Fruit fly (Drosophila melanogaster) whole organism, wandering third instar larva: ENCODE results near the gene sstn.

Experiments used
- CG9705 ChIP-seq: fragments of 200-800 bp; sonication (Bioruptor generic); optimal IDR thresholded peaks from 2 replicates; lab custom pipeline; 2018; ENCODE audit warnings: missing biosample characterization, mild to moderate bottlenecking, missing genetic modification characterization
- CrebA ChIP-seq: fragments of 200-800 bp; sonication (Bioruptor generic); optimal IDR thresholded peaks from 2 replicates; lab custom pipeline; 2016; ENCODE audit warnings: missing biosample characterization, mild to moderate bottlenecking, missing genetic modification characterization, borderline replicate concordance
- Dfd ChIP-seq: fragments of >200 bp; optimal IDR thresholded peaks from 2 replicates; lab custom pipeline; 2017; ENCODE audit warnings: missing biosample characterization, missing genetic modification characterization
- Dif ChIP-seq: fragments of 200-275, 200-300 bp; sonication (Bioruptor generic); optimal IDR thresholded peaks from 2 replicates; lab custom pipeline; 2018; ENCODE audit warnings: missing biosample characterization, missing genetic modification characterization; ENCODE audit not compliant: partially characterized antibody
- GATAd ChIP-seq: sonication (Bioruptor generic); optimal IDR thresholded peaks from 2 replicates; lab custom pipeline; 2016; ENCODE audit warnings: missing biosample characterization, missing genetic modification characterization
- HLH106 ChIP-seq: fragments of 200-800 bp; optimal IDR thresholded peaks from 3 replicates; lab custom pipeline; 2019; ENCODE audit warnings: missing biosample characterization, mild to moderate bottlenecking, missing genetic modification characterization, moderate library complexity
- Hnf4 ChIP-seq: fragments of 200-800 bp; sonication (Bioruptor generic); optimal IDR thresholded peaks from 2 replicates; lab custom pipeline; 2016; ENCODE audit warnings: missing biosample characterization, mild to moderate bottlenecking, missing genetic modification characterization
- Hr78 ChIP-seq: fragments of >200 bp; optimal IDR thresholded peaks from 2 replicates; lab custom pipeline; 2017; ENCODE audit warnings: missing biosample characterization, missing genetic modification characterization
- Hr83 ChIP-seq: fragments of 200-300 bp; sonication (Bioruptor generic); optimal IDR thresholded peaks from 2 replicates; lab custom pipeline; 2016; ENCODE audit warnings: missing biosample characterization, mild to moderate bottlenecking, missing genetic modification characterization, moderate library complexity; ENCODE audit not compliant: poor library complexity, severe bottlenecking
- Jra ChIP-seq: sonication (Bioruptor generic); optimal IDR thresholded peaks from 2 replicates; lab custom pipeline; 2016; ENCODE audit warnings: missing biosample characterization, missing genetic modification characterization
- Mio ChIP-seq: sonication (Bioruptor generic); optimal IDR thresholded peaks from 2 replicates; lab custom pipeline; 2016; ENCODE audit warnings: missing biosample characterization, missing genetic modification characterization
- Myc ChIP-seq: fragments of >200 bp; optimal IDR thresholded peaks from 2 replicates; lab custom pipeline; 2017
- N ChIP-seq: fragments of >200 bp; optimal IDR thresholded peaks from 2 replicates; lab custom pipeline; 2018; ENCODE audit warnings: missing biosample characterization, missing external identifiers, missing genetic modification characterization
- OdsH ChIP-seq: fragments of 200-800 bp; sonication (Bioruptor generic); optimal IDR thresholded peaks from 2 replicates; lab custom pipeline; 2016; ENCODE audit warnings: missing biosample characterization, mild to moderate bottlenecking, missing genetic modification characterization
- Rel ChIP-seq, 2 experiments: fragments of 200-800 bp; sonication (Bioruptor generic) in 1 of 2; optimal IDR thresholded peaks; 2 replicates in 1 of 2; 3 replicates in 1 of 2; lab custom pipeline; 2016 to 2019; ENCODE audit warnings: mild to moderate bottlenecking in 2 of 2, missing biosample characterization in 2 of 2, missing genetic modification characterization in 2 of 2, moderate library complexity in 1 of 2
- Sp1 ChIP-seq: fragments of 200-800 bp; sonication (Bioruptor generic); optimal IDR thresholded peaks from 3 replicates; lab custom pipeline; 2019; ENCODE audit warnings: missing biosample characterization, mild to moderate bottlenecking, missing genetic modification characterization, moderate library complexity
- Vsx2 ChIP-seq: fragments of 200-300, 225-300 bp; sonication (Bioruptor generic); optimal IDR thresholded peaks from 2 replicates; lab custom pipeline; 2018; ENCODE audit warnings: missing biosample characterization, missing genetic modification characterization; ENCODE audit not compliant: partially characterized antibody
- br ChIP-seq: fragments of 200-800 bp; sonication (Bioruptor generic); optimal IDR thresholded peaks from 2 replicates; lab custom pipeline; 2016; ENCODE audit warnings: missing biosample characterization, missing genetic modification characterization
- dmrt93B ChIP-seq: fragments of 200-800 bp; sonication (Bioruptor generic); optimal IDR thresholded peaks from 2 replicates; lab custom pipeline; 2018; ENCODE audit warnings: missing biosample characterization, mild to moderate bottlenecking, missing genetic modification characterization
- dsf ChIP-seq: sonication (Bioruptor generic); optimal IDR thresholded peaks from 2 replicates; lab custom pipeline; 2016; ENCODE audit warnings: missing biosample characterization, missing genetic modification characterization, borderline replicate concordance
- ey ChIP-seq: fragments of 200-800 bp; sonication (Bioruptor generic); optimal IDR thresholded peaks from 2 replicates; lab custom pipeline; 2016; ENCODE audit warnings: missing biosample characterization, missing genetic modification characterization
- foxo ChIP-seq, 2 experiments: fragments of 200-800 bp; sonication (Bioruptor generic); optimal IDR thresholded peaks; 2 replicates in 1 of 2; 3 replicates in 1 of 2; lab custom pipeline; 2016 to 2017; ENCODE audit warnings: missing biosample characterization in 2 of 2, missing genetic modification characterization in 2 of 2
- h ChIP-seq: fragments of 200-800 bp; sonication (Bioruptor generic); optimal IDR thresholded peaks from 3 replicates; lab custom pipeline; 2016; ENCODE audit warnings: missing biosample characterization, mild to moderate bottlenecking, missing genetic modification characterization
- jim ChIP-seq: fragments of 175-275, 200-325 bp; sonication (Bioruptor generic); optimal IDR thresholded peaks from 2 replicates; lab custom pipeline; 2016; ENCODE audit warnings: missing biosample characterization, mild to moderate bottlenecking, missing genetic modification characterization
- pan ChIP-seq: fragments of >200 bp; optimal IDR thresholded peaks from 2 replicates; lab custom pipeline; 2017
- psq ChIP-seq: fragments of 200-800 bp; sonication (Bioruptor generic); optimal IDR thresholded peaks from 3 replicates; lab custom pipeline; 2017; ENCODE audit warnings: missing biosample characterization, mild to moderate bottlenecking, missing genetic modification characterization, moderate library complexity
- rgr ChIP-seq: fragments of 200-800 bp; sonication (Bioruptor generic); optimal IDR thresholded peaks from 3 replicates; lab custom pipeline; 2016; ENCODE audit warnings: missing biosample characterization, mild to moderate bottlenecking, missing genetic modification characterization
- sage ChIP-seq: fragments of 200-800 bp; sonication (Bioruptor generic); optimal IDR thresholded peaks from 2 replicates; lab custom pipeline; 2016; ENCODE audit warnings: missing biosample characterization, mild to moderate bottlenecking, missing genetic modification characterization

Gene sstn

dm6 chr3L:15054477-15054876 is 40.0 kb downstream of the sstn start, which contains the start of gene EAChm:
Gene EAChm (plus strand): TSS chr3L:15054777.
- no peak for TF ChIP-seq CG9705
- no peak for TF ChIP-seq Dif
- no peak for TF ChIP-seq jim (GFP tag; lab: Kevin White, UChicago)
- TF ChIP-seq Hnf4 (GFP tag; lab: Kevin White, UChicago), result no peak
- no peak for TF ChIP-seq br
- TF ChIP-seq dsf (GFP tag; lab: Kevin White, UChicago), result no peak
- TF ChIP-seq Mio, result no peak
- TF ChIP-seq CrebA (GFP tag; lab: Kevin White, UChicago), result no peak
- no peak for TF ChIP-seq GATAd (GFP tag; lab: Kevin White, UChicago)
- TF ChIP-seq Vsx2 (GFP tag; lab: Kevin White, UChicago), result no peak
- no peak for TF ChIP-seq Jra (GFP tag; lab: Kevin White, UChicago)
- no peak for TF ChIP-seq Hr83 (GFP tag; lab: Kevin White, UChicago)
- TF ChIP-seq Sp1 (GFP tag; lab: Kevin White, UChicago), result no peak
- TF ChIP-seq, all 38 proteins: peak for 0

DNA sequence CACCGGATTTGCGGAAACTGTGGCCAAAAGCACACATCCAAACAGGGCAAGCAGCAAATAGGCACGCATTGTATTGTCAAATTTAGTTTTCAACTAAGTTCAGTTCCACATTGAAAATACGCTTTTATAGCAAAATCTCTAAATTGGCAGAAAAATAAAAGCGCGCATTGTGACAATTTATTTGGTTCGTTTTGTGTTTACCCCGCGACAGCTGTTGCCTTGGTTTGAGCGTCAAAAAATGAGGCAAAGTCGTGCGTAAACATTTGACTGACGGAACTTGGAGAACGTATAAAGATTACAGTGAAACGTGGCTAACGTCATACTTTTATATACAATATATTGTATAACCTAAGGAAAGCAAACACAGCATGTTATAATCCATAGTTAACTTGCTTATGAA is 40.5 kb downstream of the sstn start, which contains the start of gene CG18649:
Gene CG18649, minus strand, starts transcription at position 101 of the 400 bp plus-strand sequence.
- TF ChIP-seq OdsH (GFP tag; lab: Kevin White, UChicago), result no peak
- no peak for TF ChIP-seq HLH106 (tag; lab: Kevin White, UChicago)
- no peak for TF ChIP-seq Sp1 (GFP tag; lab: Kevin White, UChicago)
- TF ChIP-seq ey, result no peak
- TF ChIP-seq Jra (GFP tag; lab: Kevin White, UChicago), result no peak
- no peak for TF ChIP-seq Mio
- no peak for TF ChIP-seq CrebA (GFP tag; lab: Kevin White, UChicago)
- no peak for TF ChIP-seq GATAd (GFP tag; lab: Kevin White, UChicago)
- no peak for TF ChIP-seq Myc (lab: Kevin White, UChicago)
- TF ChIP-seq foxo (GFP tag; optimal IDR thresholded peaks at IDR 0.05; lab: Kevin White, UChicago), result no peak
- TF ChIP-seq Dif, result no peak
- no peak for TF ChIP-seq rgr (GFP tag; lab: Kevin White, UChicago)
- no peak for TF ChIP-seq N (GFP tag; lab: Kevin White, UChicago)
- no peak for TF ChIP-seq sage (GFP tag; lab: Kevin White, UChicago)
- no peak for TF ChIP-seq Rel (GFP tag; optimal IDR thresholded peaks at IDR 0.05; lab: Kevin White, UChicago)
- TF ChIP-seq Rel (tag; optimal IDR thresholded peaks at IDR 0.05; lab: Kevin White, UChicago), result no peak

dm6 chr3L:15053251-15053650 is 41.3 kb downstream of the sstn start, which contains the start of gene CG43680:
Gene CG43680 (minus strand): TSS chr3L:15053351.
- TF ChIP-seq pan (lab: Kevin White, UChicago) (no peak), Rel (GFP tag; optimal IDR thresholded peaks at IDR 0.05; lab: Kevin White, UChicago) (no peak), Rel (tag; optimal IDR thresholded peaks at IDR 0.05; lab: Kevin White, UChicago) (no peak), dmrt93B (GFP tag; lab: Kevin White, UChicago) (no peak), rgr (GFP tag; lab: Kevin White, UChicago) (no peak), sage (GFP tag; lab: Kevin White, UChicago) (no peak), Hr78 (GFP tag; lab: Kevin White, UChicago) (no peak), N (GFP tag; lab: Kevin White, UChicago) (no peak), Vsx2 (GFP tag; lab: Kevin White, UChicago) (no peak)

DNA sequence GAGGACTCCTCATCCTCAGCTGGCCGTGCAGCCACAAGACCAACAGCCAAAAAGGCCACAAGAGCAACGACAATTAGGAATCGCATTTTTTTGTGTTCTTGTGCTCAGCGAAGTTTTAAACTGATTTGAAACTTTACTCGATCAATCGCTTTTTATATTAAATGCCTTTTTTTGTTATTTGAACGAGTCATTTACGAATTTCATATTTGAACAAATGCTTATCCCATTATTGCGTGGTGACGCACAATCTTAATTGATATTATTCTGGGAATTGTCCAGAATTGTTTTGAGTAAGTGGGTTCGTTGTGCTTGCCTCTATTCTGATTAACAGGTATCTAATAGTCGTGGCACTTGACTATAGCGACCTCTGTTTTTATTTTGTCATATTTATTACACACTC is 42.1 kb downstream of the sstn start, which contains the start of gene CG13461:
Gene CG13461, minus strand, starts transcription at position 101 of the 400 bp plus-strand sequence.
- no peak for TF ChIP-seq Rel (GFP tag; optimal IDR thresholded peaks at IDR 0.05; lab: Kevin White, UChicago)
- no peak for TF ChIP-seq Rel (tag; optimal IDR thresholded peaks at IDR 0.05; lab: Kevin White, UChicago)
- TF ChIP-seq h (GFP tag; lab: Kevin White, UChicago), result no peak
- no peak for TF ChIP-seq OdsH (GFP tag; lab: Kevin White, UChicago)
- no peak for TF ChIP-seq pan (lab: Kevin White, UChicago)
- no peak for TF ChIP-seq Jra (GFP tag; lab: Kevin White, UChicago)
- no peak for TF ChIP-seq Dfd (GFP tag; lab: Kevin White, UChicago)
- TF ChIP-seq CG9705, result no peak
- no peak for TF ChIP-seq dsf (GFP tag; lab: Kevin White, UChicago)
- no peak for TF ChIP-seq br
- no peak for TF ChIP-seq Myc (lab: Kevin White, UChicago)
- no peak for TF ChIP-seq jim (GFP tag; lab: Kevin White, UChicago)
- no peak for TF ChIP-seq Hnf4 (GFP tag; lab: Kevin White, UChicago)

dm6 chr3L:15051325-15051724 is 43.2 kb downstream of the sstn start, which contains the start of gene CG43679:
Gene CG43679 (minus strand): TSS chr3L:15051425.
- no peak for TF ChIP-seq Sp1 (GFP tag; lab: Kevin White, UChicago)
- no peak for TF ChIP-seq Dif
- no peak for TF ChIP-seq Hr78 (GFP tag; lab: Kevin White, UChicago)
- no peak for TF ChIP-seq pan (lab: Kevin White, UChicago)
- no peak for TF ChIP-seq N (GFP tag; lab: Kevin White, UChicago)
- no peak for TF ChIP-seq dsf (GFP tag; lab: Kevin White, UChicago)
- TF ChIP-seq Dfd (GFP tag; lab: Kevin White, UChicago), result no peak
- no peak for TF ChIP-seq psq (GFP tag; lab: Kevin White, UChicago)
